Worm (Caenorhabditis elegans) whole organism, L2 larva: ENCODE measurements around the gene T25D3.4.
A peak's percentile ranks its signal among the peaks of the same experiment; 100 is the strongest.

Experiments
- C34F6.9 ChIP-seq: fragments of 150-350 bp; optimal IDR thresholded peaks from 2 replicates; lab custom pipeline; 2014; ENCODE audit warnings: missing biosample characterization, missing genetic modification characterization
- F13H6.1 ChIP-seq: sonication (generic microtip); optimal IDR thresholded peaks from 2 replicates; lab custom pipeline; 2016; ENCODE audit warnings: missing genetic modification characterization, missing compliant biosample characterization
- R02D3.7 ChIP-seq: fragments of 150-350 bp; optimal IDR thresholded peaks from 2 replicates; lab custom pipeline; 2014; ENCODE audit warnings: missing biosample characterization, missing genetic modification characterization
- Y55F3AM.14 ChIP-seq: fragments of 200-800 bp; sonication (Bioruptor generic); optimal IDR thresholded peaks from 2 replicates; lab custom pipeline; 2018; ENCODE audit warnings: mild to moderate bottlenecking, missing genetic modification characterization, missing compliant biosample characterization
- ZK546.5 ChIP-seq: sonication (generic microtip); optimal IDR thresholded peaks from 2 replicates; lab custom pipeline; 2017; ENCODE audit warnings: missing biosample characterization, missing genetic modification characterization
- alr-1 ChIP-seq: fragments of 150-350 bp; optimal IDR thresholded peaks from 2 replicates; lab custom pipeline; 2014; ENCODE audit warnings: missing biosample characterization, missing genetic modification characterization
- aly-2 ChIP-seq: fragments of 150-350 bp; optimal IDR thresholded peaks from 2 replicates; lab custom pipeline; 2014; ENCODE audit warnings: missing biosample characterization, missing genetic modification characterization
- ama-1 ChIP-seq: fragments of 150-350 bp; optimal IDR thresholded peaks from 2 replicates; lab custom pipeline; 2018; ENCODE audit warnings: inconsistent platforms
- blmp-1 ChIP-seq: sonication (generic microtip); optimal IDR thresholded peaks from 2 replicates; lab custom pipeline; 2017; ENCODE audit warnings: missing genetic modification characterization, mild to moderate bottlenecking, missing compliant biosample characterization, antibody characterized with exemption, moderate library complexity; ENCODE audit not compliant: insufficient read depth
- ceh-16 ChIP-seq: fragments of 150-350 bp; optimal IDR thresholded peaks from 2 replicates; lab custom pipeline; 2014; ENCODE audit warnings: missing biosample characterization, missing genetic modification characterization
- ceh-82 ChIP-seq: fragments of 150-350 bp; optimal IDR thresholded peaks from 2 replicates; lab custom pipeline; 2014; ENCODE audit warnings: missing biosample characterization, missing genetic modification characterization
- crh-2 ChIP-seq: sonication (generic microtip); optimal IDR thresholded peaks from 2 replicates; lab custom pipeline; 2017; ENCODE audit warnings: missing biosample characterization, missing genetic modification characterization
- egl-27 ChIP-seq: sonication (generic microtip); optimal IDR thresholded peaks from 3 replicates; lab custom pipeline; 2017; ENCODE audit warnings: missing biosample characterization, missing genetic modification reagents, missing genetic modification characterization
- elt-1 ChIP-seq: fragments of 150-350 bp; optimal IDR thresholded peaks from 2 replicates; lab custom pipeline; 2014; ENCODE audit warnings: missing biosample characterization, missing genetic modification characterization
- elt-3 ChIP-seq: sonication (generic microtip); optimal IDR thresholded peaks from 2 replicates; lab custom pipeline; 2017; ENCODE audit warnings: missing biosample characterization, missing genetic modification characterization
- fos-1 ChIP-seq: fragments of 150-350 bp; optimal IDR thresholded peaks from 2 replicates; lab custom pipeline; 2014; ENCODE audit warnings: missing biosample characterization, missing genetic modification characterization
- gmeb-1 ChIP-seq: fragments of 150-350 bp; optimal IDR thresholded peaks from 2 replicates; lab custom pipeline; 2014; ENCODE audit warnings: missing biosample characterization, missing genetic modification characterization
- lin-11 ChIP-seq: fragments of 150-350 bp; sonication (generic microtip); optimal IDR thresholded peaks from 2 replicates; lab custom pipeline; 2014; ENCODE audit warnings: missing biosample characterization, missing genetic modification characterization, inconsistent platforms, mixed read lengths
- lin-13 ChIP-seq: fragments of 150-350 bp; optimal IDR thresholded peaks from 2 replicates; lab custom pipeline; 2014; ENCODE audit warnings: missing biosample characterization, missing genetic modification reagents, missing genetic modification characterization
- lin-39 ChIP-seq: fragments of 150-350 bp; optimal IDR thresholded peaks from 2 replicates; lab custom pipeline; 2014; ENCODE audit warnings: missing biosample characterization, missing genetic modification reagents, missing genetic modification characterization
- lsy-2 ChIP-seq, 2 experiments: fragments of 150-350 bp in 1 of 2; sonication (generic microtip) in 1 of 2; optimal IDR thresholded peaks; 2 replicates each; lab custom pipeline; 2014 to 2017; ENCODE audit warnings: missing biosample characterization in 2 of 2, missing genetic modification characterization in 2 of 2
- mab-5 ChIP-seq: fragments of 150-350 bp; optimal IDR thresholded peaks from 2 replicates; lab custom pipeline; 2014; ENCODE audit warnings: missing biosample characterization, missing genetic modification characterization
- mbf-1 ChIP-seq: sonication (generic microtip); optimal IDR thresholded peaks from 2 replicates; lab custom pipeline; 2017; ENCODE audit warnings: missing biosample characterization, missing genetic modification characterization
- mdl-1 ChIP-seq, 2 experiments: fragments of 150-350 bp in 1 of 2; sonication (generic microtip) in 1 of 2; optimal IDR thresholded peaks; 2 replicates each; lab custom pipeline; 2017; ENCODE audit warnings: missing biosample characterization in 2 of 2, missing genetic modification characterization in 2 of 2
- nhr-10 ChIP-seq: sonication (generic microtip); optimal IDR thresholded peaks from 2 replicates; lab custom pipeline; 2017; ENCODE audit warnings: missing biosample characterization, missing genetic modification characterization
- nhr-11 ChIP-seq: fragments of 150-350 bp; optimal IDR thresholded peaks from 2 replicates; lab custom pipeline; 2014; ENCODE audit warnings: missing biosample characterization, missing genetic modification characterization
- nhr-129 ChIP-seq: fragments of 150-350 bp; optimal IDR thresholded peaks from 2 replicates; lab custom pipeline; 2014; ENCODE audit warnings: missing biosample characterization, missing genetic modification characterization
- nhr-21 ChIP-seq: fragments of 150-350 bp; optimal IDR thresholded peaks from 2 replicates; lab custom pipeline; 2014; ENCODE audit warnings: missing biosample characterization, missing genetic modification characterization
- nhr-237 ChIP-seq: fragments of 150-350 bp; optimal IDR thresholded peaks from 2 replicates; lab custom pipeline; 2014; ENCODE audit warnings: missing biosample characterization, missing genetic modification characterization
- nhr-25 ChIP-seq: fragments of 150-350 bp; sonication (generic microtip); optimal IDR thresholded peaks from 3 replicates; lab custom pipeline; 2014; ENCODE audit warnings: missing biosample characterization, missing genetic modification characterization
- nhr-6 ChIP-seq: fragments of 150-350 bp; optimal IDR thresholded peaks from 2 replicates; lab custom pipeline; 2014; ENCODE audit warnings: missing biosample characterization, missing genetic modification characterization
- nhr-77 ChIP-seq: fragments of 150-350 bp; optimal IDR thresholded peaks from 2 replicates; lab custom pipeline; 2014; ENCODE audit warnings: missing biosample characterization, missing genetic modification characterization
- peb-1 ChIP-seq: fragments of 150-350 bp; optimal IDR thresholded peaks from 2 replicates; lab custom pipeline; 2014; ENCODE audit warnings: missing biosample characterization, missing genetic modification characterization
- sem-4 ChIP-seq: fragments of 150-350 bp; optimal IDR thresholded peaks from 2 replicates; lab custom pipeline; 2014; ENCODE audit warnings: missing biosample characterization, missing genetic modification reagents, missing genetic modification characterization
- skn-1 ChIP-seq: sonication (generic microtip); optimal IDR thresholded peaks from 2 replicates; lab custom pipeline; 2017; ENCODE audit warnings: missing biosample characterization, missing genetic modification characterization
- sma-3 ChIP-seq: sonication (generic microtip); optimal IDR thresholded peaks from 2 replicates; lab custom pipeline; 2016; ENCODE audit warnings: missing genetic modification reagents, missing genetic modification characterization, missing compliant biosample characterization
- snpc-4 ChIP-seq: fragments of 150-350 bp; optimal IDR thresholded peaks from 2 replicates; lab custom pipeline; 2014; ENCODE audit warnings: missing biosample characterization, missing genetic modification characterization
- unc-39 ChIP-seq: fragments of 150-350 bp; optimal IDR thresholded peaks from 2 replicates; lab custom pipeline; 2014; ENCODE audit warnings: missing biosample characterization, missing genetic modification characterization
- unc-55 ChIP-seq: fragments of 150-350 bp; sonication (generic microtip); optimal IDR thresholded peaks from 3 replicates; lab custom pipeline; 2014; ENCODE audit warnings: missing biosample characterization, missing genetic modification reagents, missing genetic modification characterization
- unc-62 ChIP-seq: fragments of 150-350 bp; optimal IDR thresholded peaks from 2 replicates; lab custom pipeline; 2014; ENCODE audit warnings: missing biosample characterization, missing genetic modification reagents, missing genetic modification characterization
- ztf-1 ChIP-seq: fragments of 200-800 bp; sonication (Bioruptor generic); conservative IDR thresholded peaks from 2 replicates; pipeline ENCODE4 v1.3.6; 2022; ENCODE audit warnings: missing genetic modification characterization, missing compliant biosample characterization
- ztf-11 ChIP-seq: sonication (generic microtip); optimal IDR thresholded peaks from 2 replicates; lab custom pipeline; 2017; ENCODE audit warnings: missing biosample characterization, missing genetic modification characterization
- ztf-4 ChIP-seq: fragments of 150-350 bp; optimal IDR thresholded peaks from 2 replicates; lab custom pipeline; 2014; ENCODE audit warnings: missing biosample characterization, missing genetic modification characterization

Gene T25D3.4

ce11 chrII:135166-135565 is 11.9 kb upstream of the T25D3.4 start, which contains the start of gene K10B4.1:
Gene K10B4.1, plus strand, starts transcription at chrII:135466.
- TF ChIP-seq lin-11 (tag; lab: Kevin White, UChicago) (no peak), crh-2 (tag; lab: Kevin White, UChicago) (no peak), lin-39 (tag; lab: Kevin White, UChicago) (no peak), ama-1 (lab: Kevin White, UChicago) (no peak), ztf-4 (tag; lab: Kevin White, UChicago) (no peak), mdl-1 (tag; optimal IDR thresholded peaks at IDR 0.05; lab: Kevin White, UChicago) (no peak), C34F6.9 (tag; lab: Kevin White, UChicago) (no peak), egl-27 (tag; lab: Kevin White, UChicago) (no peak), fos-1 (tag; lab: Kevin White, UChicago) (no peak), aly-2 (tag; lab: Kevin White, UChicago) (no peak), nhr-129 (tag; lab: Kevin White, UChicago) (no peak), unc-55 (no peak), skn-1 (tag; lab: Kevin White, UChicago) (no peak), gmeb-1 (tag; lab: Kevin White, UChicago) (no peak), nhr-6 (tag; lab: Kevin White, UChicago) (no peak), ceh-82 (tag; lab: Kevin White, UChicago) (no peak), mab-5 (tag; lab: Kevin White, UChicago) (no peak), peb-1 (tag; lab: Kevin White, UChicago) (no peak)

ce11 chrII:151495-151894 is 4.5 kb downstream of the T25D3.4 start:
- no peak for TF ChIP-seq mdl-1 (tag; optimal IDR thresholded peaks at IDR 0.05; lab: Kevin White, UChicago)
- TF ChIP-seq ztf-1 (GFP tag; lab: Robert Waterston, UW): no peak
- TF ChIP-seq snpc-4 (tag; lab: Kevin White, UChicago): no peak
- TF ChIP-seq ztf-4 (tag; lab: Kevin White, UChicago): no peak
- TF ChIP-seq unc-39 (tag; lab: Kevin White, UChicago): no peak
- TF ChIP-seq alr-1 (tag; lab: Kevin White, UChicago): no peak
- TF ChIP-seq nhr-6 (tag; lab: Kevin White, UChicago): no peak
- no peak for TF ChIP-seq blmp-1 (tag; lab: Kevin White, UChicago)

ce11 chrII:152283-152682 is 5.2 kb downstream of the T25D3.4 start, which contains the start of gene T25D3.3:
Gene T25D3.3, plus strand, starts transcription at chrII:152583.
- TF ChIP-seq ztf-1 (GFP tag; lab: Robert Waterston, UW) (no peak), elt-1 (tag; lab: Kevin White, UChicago) (no peak), peb-1 (tag; lab: Kevin White, UChicago) (no peak), ceh-16 (no peak), gmeb-1 (tag; lab: Kevin White, UChicago) (no peak), elt-3 (tag; lab: Kevin White, UChicago) (no peak), blmp-1 (tag; lab: Kevin White, UChicago) (no peak), lin-13 (GFP tag; lab: Kevin White, UChicago) (no peak), lin-11 (tag; lab: Kevin White, UChicago) (no peak), unc-39 (tag; lab: Kevin White, UChicago) (no peak), ceh-82 (tag; lab: Kevin White, UChicago) (no peak), nhr-25 (tag; lab: Kevin White, UChicago) (no peak), ama-1 (lab: Kevin White, UChicago) (no peak), unc-55 (no peak), egl-27 (tag; lab: Kevin White, UChicago) (no peak), skn-1 (tag; lab: Kevin White, UChicago) (no peak), nhr-10 (no peak)

ce11 chrII:155904-156303 is 8.9 kb downstream of the T25D3.4 start, which contains the start of gene mrpl-28:
Gene mrpl-28, minus strand, starts transcription at chrII:156009.
- TF ChIP-seq ceh-82 (tag; lab: Kevin White, UChicago): peak; percentile 79
- TF ChIP-seq lin-11 (tag; lab: Kevin White, UChicago): peak; percentile 96
- TF ChIP-seq ZK546.5: peak; percentile 55
- TF ChIP-seq nhr-11: no peak
- TF ChIP-seq Y55F3AM.14: peak; percentile 60
- peak; percentile 52 for TF ChIP-seq nhr-237 (tag; lab: Kevin White, UChicago)
- TF ChIP-seq elt-1 (tag; lab: Kevin White, UChicago): no peak
- peak; percentile 90 for TF ChIP-seq nhr-6 (tag; lab: Kevin White, UChicago)
- TF ChIP-seq ztf-11 (tag; lab: Kevin White, UChicago): no peak
- peak; percentile 92 for TF ChIP-seq egl-27 (tag; lab: Kevin White, UChicago)
- TF ChIP-seq nhr-25 (tag; lab: Kevin White, UChicago): peak; percentile 90
- TF ChIP-seq nhr-77 (tag; lab: Kevin White, UChicago): peak; percentile 29
- peak; percentile 91 for TF ChIP-seq nhr-21 (tag; lab: Kevin White, UChicago)
- peak; percentile 97 for TF ChIP-seq gmeb-1 (tag; lab: Kevin White, UChicago)
- TF ChIP-seq unc-39 (tag; lab: Kevin White, UChicago): no peak
- peak; percentile 95 for TF ChIP-seq sma-3 (GFP tag; lab: Kevin White, UChicago)
- peak; percentile 90 to 95 for TF ChIP-seq lsy-2 (tag; optimal IDR thresholded peaks at IDR 0.05; lab: Kevin White, UChicago)
- TF ChIP-seq unc-62 (GFP tag; lab: Kevin White, UChicago): peak; percentile 64
- TF ChIP-seq skn-1 (tag; lab: Kevin White, UChicago): no peak
- peak; percentile 73 for TF ChIP-seq R02D3.7 (tag; lab: Kevin White, UChicago)
- TF ChIP-seq nhr-129 (tag; lab: Kevin White, UChicago): peak; percentile 85
- no peak for TF ChIP-seq mbf-1 (tag; lab: Kevin White, UChicago)
- TF ChIP-seq F13H6.1 (tag; lab: Kevin White, UChicago): peak; percentile 93
- TF ChIP-seq crh-2 (tag; lab: Kevin White, UChicago): peak; percentile 95
- peak; percentile 95 for TF ChIP-seq lin-13 (GFP tag; lab: Kevin White, UChicago)
- peak; percentile 78 for TF ChIP-seq fos-1 (tag; lab: Kevin White, UChicago)
- peak; percentile 86 for TF ChIP-seq sem-4
- TF ChIP-seq snpc-4 (tag; lab: Kevin White, UChicago): peak; percentile 81
- peak; percentile 98 for TF ChIP-seq unc-55
- peak; percentile 86 for TF ChIP-seq ztf-4 (tag; lab: Kevin White, UChicago)
- TF ChIP-seq C34F6.9 (tag; lab: Kevin White, UChicago): peak; percentile 95
